Fruit fly (Drosophila melanogaster) whole organism, embryonic: Measurements from ENCODE around the gene Leash.

Experiments
- Abd-B ChIP-seq: fragments of 200-800 bp; sonication (Bioruptor generic); optimal IDR thresholded peaks from 2 replicates; lab custom pipeline; 2018; ENCODE audit warnings: missing biosample characterization, mild to moderate bottlenecking, missing genetic modification characterization, moderate library complexity
- Aef1 ChIP-seq: fragments of 200-800 bp; sonication (Bioruptor generic); IDR thresholded peaks from 3 replicates; pipeline ENCODE4 v1.3.6; 2022; ENCODE audit warnings: missing biosample characterization, missing genetic modification characterization
- B-H2 ChIP-seq: fragments of 200-800 bp; sonication (Bioruptor generic); optimal IDR thresholded peaks from 2 replicates; lab custom pipeline; 2018; ENCODE audit warnings: missing biosample characterization, mild to moderate bottlenecking, missing genetic modification characterization
- Bdp1 ChIP-seq: fragments of 200-800 bp; sonication (Bioruptor generic); optimal IDR thresholded peaks from 3 replicates; lab custom pipeline; 2016; ENCODE audit warnings: missing biosample characterization, missing genetic modification characterization
- CG11696 ChIP-seq: fragments of 200-800 bp; sonication (Bioruptor generic); IDR thresholded peaks from 2 replicates; pipeline ENCODE4 v1.3.6; 2022; ENCODE audit warnings: missing biosample characterization, missing genetic modification characterization
- CG12219 ChIP-seq: fragments of 200-800 bp; sonication (Bioruptor generic); optimal IDR thresholded peaks from 3 replicates; lab custom pipeline; 2018; ENCODE audit warnings: missing biosample characterization, mild to moderate bottlenecking, missing genetic modification characterization
- CG15696 ChIP-seq: fragments of 200-800 bp; sonication (Bioruptor generic); optimal IDR thresholded peaks from 2 replicates; lab custom pipeline; 2019; ENCODE audit warnings: missing biosample characterization, mild to moderate bottlenecking, missing genetic modification characterization, moderate library complexity
- CG16813 ChIP-seq: fragments of 200-800 bp; sonication (Bioruptor generic); IDR thresholded peaks from 3 replicates; pipeline ENCODE4 v1.3.6; 2022; ENCODE audit warnings: missing biosample characterization, missing genetic modification characterization; ENCODE audit not compliant: partially characterized antibody
- CG18764 ChIP-seq: fragments of 200-800 bp; sonication (Bioruptor generic); optimal IDR thresholded peaks from 3 replicates; lab custom pipeline; 2016; ENCODE audit warnings: missing biosample characterization, missing genetic modification characterization
- CG2129 ChIP-seq: fragments of 200-800 bp; sonication (Bioruptor generic); IDR thresholded peaks from 2 replicates; pipeline ENCODE4 v1.3.6; 2022; ENCODE audit warnings: missing biosample characterization, missing genetic modification characterization; ENCODE audit not compliant: partially characterized antibody
- CG3407 ChIP-seq: fragments of 200-800 bp; sonication (Bioruptor generic); optimal IDR thresholded peaks from 2 replicates; lab custom pipeline; 2018; ENCODE audit warnings: missing biosample characterization, mild to moderate bottlenecking, missing genetic modification characterization
- CG34224 ChIP-seq: fragments of 200-800 bp; sonication (Bioruptor generic); IDR thresholded peaks from 3 replicates; pipeline ENCODE4 v1.3.6; 2022; ENCODE audit warnings: missing biosample characterization, missing genetic modification characterization; ENCODE audit not compliant: partially characterized antibody
- CG34422 ChIP-seq: fragments of 200-800 bp; sonication (Bioruptor generic); IDR thresholded peaks from 3 replicates; pipeline ENCODE4 v1.3.6; 2022; ENCODE audit warnings: missing biosample characterization, missing genetic modification characterization
- CG4328 ChIP-seq: fragments of 200-800 bp; sonication (Bioruptor generic); optimal IDR thresholded peaks from 3 replicates; lab custom pipeline; 2017; ENCODE audit warnings: missing biosample characterization, missing genetic modification reagents, missing genetic modification characterization
- CG8478 ChIP-seq: fragments of >200 bp; optimal IDR thresholded peaks from 2 replicates; lab custom pipeline; 2018
- CG8944 ChIP-seq: fragments of 200-800 bp; sonication (Bioruptor generic); optimal IDR thresholded peaks from 3 replicates; lab custom pipeline; 2016; ENCODE audit warnings: missing biosample characterization, missing genetic modification characterization
- CG9727 ChIP-seq: fragments of 200-800 bp; sonication (Bioruptor generic); optimal IDR thresholded peaks from 3 replicates; lab custom pipeline; 2017; ENCODE audit warnings: missing biosample characterization, mild to moderate bottlenecking, missing genetic modification characterization
- CrebB ChIP-seq: fragments of 200-800 bp; sonication (Bioruptor generic); optimal IDR thresholded peaks from 3 replicates; lab custom pipeline; 2018; ENCODE audit warnings: missing biosample characterization, mild to moderate bottlenecking, missing genetic modification characterization
- D19B ChIP-seq: fragments of 200-800 bp; sonication (Bioruptor generic); optimal IDR thresholded peaks from 2 replicates; lab custom pipeline; 2017; ENCODE audit warnings: missing biosample characterization, mild to moderate bottlenecking, missing genetic modification characterization
- Dll ChIP-seq: fragments of 200-800 bp; sonication (Bioruptor generic); IDR thresholded peaks from 4 replicates; pipeline ENCODE4 v1.3.6; 2022; ENCODE audit warnings: missing biosample characterization, missing genetic modification characterization; ENCODE audit not compliant: partially characterized antibody
- HLHmδ ChIP-seq: fragments of 200-800 bp; sonication (Bioruptor generic); optimal IDR thresholded peaks from 2 replicates; lab custom pipeline; 2018; ENCODE audit warnings: missing biosample characterization, mild to moderate bottlenecking, missing genetic modification characterization, moderate library complexity
- Hmr ChIP-seq: fragments of 200-800 bp; sonication (Bioruptor generic); optimal IDR thresholded peaks from 3 replicates; lab custom pipeline; 2017; ENCODE audit warnings: mild to moderate bottlenecking, missing biosample characterization, missing genetic modification reagents, missing genetic modification characterization
- Hr51 ChIP-seq, 2 experiments: fragments of 200-800 bp; sonication (Bioruptor generic); optimal IDR thresholded peaks; 2 replicates in 1 of 2; 3 replicates in 1 of 2; lab custom pipeline; 2016 to 2018; ENCODE audit warnings: missing biosample characterization in 2 of 2, missing genetic modification characterization in 2 of 2, mild to moderate bottlenecking in 1 of 2, moderate library complexity in 1 of 2
- Meics ChIP-seq: fragments of 200-800 bp; sonication (Bioruptor generic); optimal IDR thresholded peaks from 2 replicates; lab custom pipeline; 2017; ENCODE audit warnings: missing biosample characterization, mild to moderate bottlenecking, missing genetic modification characterization
- Mrtf ChIP-seq: fragments of 200-800 bp; sonication (Bioruptor generic); IDR thresholded peaks from 3 replicates; pipeline ENCODE4 v1.3.6; 2022; ENCODE audit warnings: missing biosample characterization, missing genetic modification characterization
- Optix ChIP-seq: fragments of 200-800 bp; sonication (Bioruptor generic); IDR thresholded peaks from 3 replicates; pipeline ENCODE4 v1.3.6; 2022; ENCODE audit warnings: missing biosample characterization, missing genetic modification characterization
- Rfx ChIP-seq: fragments of 200-800 bp; sonication (Bioruptor generic); IDR thresholded peaks from 2 replicates; pipeline ENCODE4 v1.3.6; 2022; ENCODE audit warnings: missing biosample characterization, missing genetic modification characterization
- TFAM ChIP-seq: fragments of 200-800 bp; sonication (Bioruptor generic); optimal IDR thresholded peaks from 2 replicates; lab custom pipeline; 2017; ENCODE audit warnings: missing biosample characterization, missing genetic modification characterization, inconsistent platforms
- amos ChIP-seq: fragments of 200-800 bp; sonication (Bioruptor generic); IDR thresholded peaks from 2 replicates; pipeline ENCODE4 v1.3.6; 2022; ENCODE audit warnings: missing biosample characterization, missing genetic modification characterization; ENCODE audit not compliant: partially characterized antibody
- bcd ChIP-seq: fragments of 200-800 bp; sonication (Bioruptor generic); optimal IDR thresholded peaks from 2 replicates; lab custom pipeline; 2017; ENCODE audit warnings: missing biosample characterization, mild to moderate bottlenecking, missing genetic modification characterization
- cwo ChIP-seq: fragments of 200-800 bp; sonication (Bioruptor generic); optimal IDR thresholded peaks from 3 replicates; lab custom pipeline; 2017; ENCODE audit warnings: missing biosample characterization, missing genetic modification characterization, mild to moderate bottlenecking, moderate library complexity, missing genetic modification reagents
- eyg ChIP-seq: fragments of 200-800 bp; sonication (Bioruptor generic); optimal IDR thresholded peaks from 3 replicates; lab custom pipeline; 2016; ENCODE audit warnings: missing biosample characterization, missing genetic modification characterization
- fd96Cb ChIP-seq: fragments of 200-800 bp; sonication (Bioruptor generic); optimal IDR thresholded peaks from 2 replicates; lab custom pipeline; 2018; ENCODE audit warnings: missing biosample characterization, mild to moderate bottlenecking, missing genetic modification characterization, moderate library complexity
- gsb ChIP-seq: fragments of 200-800 bp; sonication (Bioruptor generic); IDR thresholded peaks from 2 replicates; pipeline ENCODE4 v1.3.6; 2022; ENCODE audit warnings: missing biosample characterization, missing genetic modification characterization
- her ChIP-seq: fragments of 200-800 bp; sonication (Bioruptor generic); optimal IDR thresholded peaks from 2 replicates; lab custom pipeline; 2016; ENCODE audit warnings: missing biosample characterization, missing genetic modification characterization
- kah ChIP-seq: fragments of 200-800 bp; sonication (Bioruptor generic); optimal IDR thresholded peaks from 2 replicates; lab custom pipeline; 2018; ENCODE audit warnings: missing biosample characterization, mild to moderate bottlenecking, missing genetic modification characterization
- lab ChIP-seq: fragments of 200-800 bp; sonication (Bioruptor generic); optimal IDR thresholded peaks from 3 replicates; lab custom pipeline; 2017; ENCODE audit warnings: missing biosample characterization, missing genetic modification characterization, mild to moderate bottlenecking, moderate library complexity, missing genetic modification reagents
- lilli ChIP-seq: fragments of 200-800 bp; sonication (Bioruptor generic); optimal IDR thresholded peaks from 3 replicates; lab custom pipeline; 2016; ENCODE audit warnings: missing biosample characterization, missing genetic modification characterization
- lola ChIP-seq, 3 experiments: fragments of >200 bp in 2 of 3; fragments of 200-800 bp in 1 of 3; sonication (Bioruptor generic) in 1 of 3; optimal IDR thresholded peaks; 2 replicates each; lab custom pipeline; 2017 to 2019; ENCODE audit warnings: missing biosample characterization in 3 of 3, missing genetic modification characterization in 3 of 3, mild to moderate bottlenecking in 1 of 3, moderate library complexity in 1 of 3
- nau ChIP-seq: fragments of 200-800 bp; sonication (Bioruptor generic); optimal IDR thresholded peaks from 3 replicates; lab custom pipeline; 2017; ENCODE audit warnings: missing biosample characterization, mild to moderate bottlenecking, missing genetic modification characterization, missing genetic modification reagents
- pita ChIP-seq: fragments of 200-800 bp; sonication (Bioruptor generic); optimal IDR thresholded peaks from 2 replicates; lab custom pipeline; 2017; ENCODE audit warnings: missing biosample characterization, mild to moderate bottlenecking, missing genetic modification characterization
- pnt ChIP-seq: fragments of 200-800 bp; sonication (Bioruptor generic); optimal IDR thresholded peaks from 3 replicates; lab custom pipeline; 2016; ENCODE audit warnings: missing biosample characterization, missing genetic modification characterization
- salm ChIP-seq: fragments of 200-800 bp; sonication (Bioruptor generic); optimal IDR thresholded peaks from 2 replicates; lab custom pipeline; 2018; ENCODE audit warnings: missing biosample characterization, mild to moderate bottlenecking, missing genetic modification characterization
- scrt ChIP-seq: fragments of 200-800 bp; sonication (Bioruptor generic); optimal IDR thresholded peaks from 2 replicates; lab custom pipeline; 2018; ENCODE audit warnings: missing biosample characterization, mild to moderate bottlenecking, missing genetic modification characterization, moderate library complexity
- tup ChIP-seq: fragments of 200-800 bp; sonication (Bioruptor generic); optimal IDR thresholded peaks from 2 replicates; lab custom pipeline; 2016; ENCODE audit warnings: missing biosample characterization, mild to moderate bottlenecking, missing genetic modification characterization, moderate library complexity
- twi ChIP-seq: fragments of 200-800 bp; optimal IDR thresholded peaks from 2 replicates; lab custom pipeline; 2019; ENCODE audit warnings: missing biosample characterization, mild to moderate bottlenecking, missing genetic modification characterization, moderate library complexity
- zen ChIP-seq: fragments of 200-800 bp; sonication (Bioruptor generic); optimal IDR thresholded peaks from 3 replicates; lab custom pipeline; 2018; ENCODE audit warnings: missing biosample characterization, mild to moderate bottlenecking, missing genetic modification characterization, moderate library complexity

The Leash gene

DNA sequence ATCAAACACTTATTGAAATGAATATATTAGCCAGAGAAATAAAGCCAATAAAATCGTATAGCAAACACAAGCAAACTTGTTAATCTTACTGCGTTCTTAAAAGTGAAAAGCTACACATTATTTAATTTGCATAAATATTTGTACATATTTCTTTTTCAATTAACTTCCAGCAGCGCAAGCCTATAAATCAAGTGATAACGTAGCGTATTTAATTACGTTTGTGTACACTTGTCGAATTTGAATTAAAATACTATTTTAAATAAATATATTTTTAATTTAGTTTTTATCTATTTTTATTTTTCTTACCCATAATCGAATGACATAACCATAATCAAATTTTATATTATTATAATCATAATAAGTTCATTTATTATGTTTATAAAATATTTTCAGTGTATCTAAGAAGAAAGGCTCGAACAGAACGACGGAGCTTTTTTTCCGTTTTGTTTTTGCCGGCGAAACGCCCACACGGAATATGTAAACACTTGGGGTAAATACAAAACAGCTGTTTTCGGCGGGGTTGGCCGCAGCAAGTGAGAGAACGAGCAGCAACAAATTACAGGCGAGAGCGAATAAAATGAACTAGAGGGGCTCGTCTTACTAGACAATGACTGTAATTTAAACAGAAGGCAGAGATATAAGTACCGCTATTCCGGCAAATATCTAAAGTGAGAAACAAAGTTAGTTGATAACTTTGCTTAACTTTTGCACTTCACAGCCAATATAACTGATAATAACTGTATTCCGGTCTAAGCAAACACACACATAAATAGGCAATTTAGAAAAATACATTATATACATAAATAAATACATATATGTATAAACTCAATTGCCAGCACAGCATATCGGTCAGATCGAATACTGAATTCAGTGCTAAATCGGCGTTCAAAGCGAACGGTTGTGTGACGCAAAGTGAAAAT is 9.6 kb upstream of the Leash start, which contains the start of gene Sodh2 (continued):
- TF ChIP-seq CG3407 (peak; percentile 74), CG34422 (GFP tag; lab: Robert Waterston, UW) (peak; percentile 87), CG11696 (peak; percentile 57), Dll (no peak), fd96Cb (tag; lab: Kevin White, UChicago) (peak; percentile 39), tup (peak; percentile 27), Mrtf (GFP tag; lab: Robert Waterston, UW) (peak; percentile 77), twi (tag; lab: Kevin White, UChicago) (peak; percentile 5), CG16813 (GFP tag; lab: Robert Waterston, UW) (no peak), her (peak; percentile 73), Hmr (GFP tag; lab: Kevin White, UChicago) (peak; percentile 94), CrebB (tag; lab: Kevin White, UChicago) (peak; percentile 78), Optix (peak; percentile 47; the same call in 1 of the 3 replicates), Hr51 (GFP tag; optimal IDR thresholded peaks at IDR 0.05; lab: Kevin White, UChicago) (peak in 1 of 2 experiments; percentile 81), lilli (GFP tag; lab: Kevin White, UChicago) (peak; percentile 83), pnt (GFP tag; lab: Kevin White, UChicago) (peak; percentile 31), scrt (GFP tag; lab: Kevin White, UChicago) (peak; percentile 90), bcd (GFP tag; lab: Kevin White, UChicago) (peak; percentile 79), kah (GFP tag; lab: Kevin White, UChicago) (peak; percentile 74), lab (GFP tag; lab: Kevin White, UChicago) (peak; percentile 95), CG8478 (no peak), Meics (GFP tag; lab: Kevin White, UChicago) (peak; percentile 89), D19B (GFP tag; lab: Kevin White, UChicago) (peak; percentile 59), CG12219 (peak; percentile 50), TFAM (no peak), CG15696 (tag; lab: Kevin White, UChicago) (peak; percentile 36), Aef1 (peak; percentile 68), nau (peak; percentile 72), amos (GFP tag; lab: Robert Waterston, UW) (no peak), zen (no peak), CG8944 (peak; percentile 53), CG34224 (GFP tag; lab: Robert Waterston, UW) (no peak), HLHmδ (peak; percentile 89), eyg (GFP tag; lab: Kevin White, UChicago) (peak; percentile 8), B-H2 (GFP tag; lab: Kevin White, UChicago) (peak; percentile 85), gsb (GFP tag; lab: Robert Waterston, UW) (peak; percentile 74), pita (no peak), CG2129 (GFP tag; lab: Robert Waterston, UW) (no peak), lola (GFP tag; optimal IDR thresholded peaks at IDR 0.05; lab: Kevin White, UChicago) (peak in 1 of 3 experiments; percentile 43), CG4328 (GFP tag; lab: Kevin White, UChicago) (peak; percentile 63), Bdp1 (GFP tag; lab: Kevin White, UChicago) (peak; percentile 27), Abd-B (peak; percentile 18), cwo (GFP tag; lab: Kevin White, UChicago) (peak; percentile 87), Rfx (GFP tag; lab: Robert Waterston, UW) (peak; percentile 94), CG18764 (peak; percentile 61), salm (tag; lab: Kevin White, UChicago) (peak; percentile 58), CG9727 (peak; percentile 77)
